Fruit fly (Drosophila melanogaster): ENCODE data around the gene Kots.

Kots gene

dm6 chr3R:13914760-13915417 is 49.1 kb downstream of the Kots start (continued):
- TF ChIP-seq Abd-B (GFP tag; optimal IDR thresholded peaks at IDR 0.05) (peak; percentile 55), Dbx (GFP tag; IDR thresholded peaks at IDR 0.05) (peak; percentile 68; the same call in 2 of the 3 replicates), CG8281 (tag; optimal IDR thresholded peaks at IDR 0.05) (peak; percentile 21), Nf-YB (GFP tag; optimal IDR thresholded peaks at IDR 0.05) (peak; percentile 34), D (optimal IDR thresholded peaks at IDR 0.05) (no peak), D (GFP tag; optimal IDR thresholded peaks at IDR 0.05) (peak; percentile 60), Rfx (GFP tag; IDR thresholded peaks at IDR 0.05) (peak; percentile 92), CG12236 (GFP tag; optimal IDR thresholded peaks at IDR 0.05) (peak; percentile 50), HLH4C (GFP tag; IDR thresholded peaks at IDR 0.05; ENCODE audit: partially characterized antibody) (no peak), CG1792 (GFP tag; optimal IDR thresholded peaks at IDR 0.05) (peak; percentile 65), CG13894 (tag; optimal IDR thresholded peaks at IDR 0.05) (peak; percentile 92), Adf1 (GFP tag; IDR thresholded peaks at IDR 0.05) (no peak), CG17568 (GFP tag; optimal IDR thresholded peaks at IDR 0.05) (peak; percentile 26), Meics (GFP tag; optimal IDR thresholded peaks at IDR 0.05) (peak; percentile 80), CG3407 (GFP tag; optimal IDR thresholded peaks at IDR 0.05) (peak; percentile 41), CG34224 (GFP tag; IDR thresholded peaks at IDR 0.05; ENCODE audit: partially characterized antibody) (no peak), H2.0 (GFP tag; IDR thresholded peaks at IDR 0.05) (peak; percentile 72), CG12744 (GFP tag; optimal IDR thresholded peaks at IDR 0.05) (peak; percentile 55), CG4707 (GFP tag; optimal IDR thresholded peaks at IDR 0.05) (peak; percentile 47), CG17186 (GFP tag; optimal IDR thresholded peaks at IDR 0.05) (no peak), bcd (GFP tag; optimal IDR thresholded peaks at IDR 0.05) (peak; percentile 76), klu (GFP tag; IDR thresholded peaks at IDR 0.05) (peak; percentile 55), jing (GFP tag; optimal IDR thresholded peaks at IDR 0.05) (peak; percentile 38), trh (GFP tag; optimal IDR thresholded peaks at IDR 0.05) (peak; percentile 33), CG8924 (tag; optimal IDR thresholded peaks at IDR 0.05) (peak; percentile 74), da (GFP tag; optimal IDR thresholded peaks at IDR 0.05) (no peak), Lim3 (GFP tag; IDR thresholded peaks at IDR 0.05) (no peak), slbo (GFP tag; IDR thresholded peaks at IDR 0.05) (peak; percentile 75), tup (GFP tag; optimal IDR thresholded peaks at IDR 0.05) (no peak), ato (GFP tag; IDR thresholded peaks at IDR 0.05; ENCODE audit: partially characterized antibody) (no peak), CG15514 (GFP tag; optimal IDR thresholded peaks at IDR 0.05) (peak; percentile 47), CG30403 (GFP tag; optimal IDR thresholded peaks at IDR 0.05) (peak; percentile 80), fru (optimal IDR thresholded peaks at IDR 0.05) (no peak), stc (GFP tag; IDR thresholded peaks at IDR 0.05) (peak; percentile 79), jumu (GFP tag; optimal IDR thresholded peaks at IDR 0.05) (peak; percentile 70), az2 (GFP tag; optimal IDR thresholded peaks at IDR 0.05) (peak; percentile 76), run (tag; optimal IDR thresholded peaks at IDR 0.05) (peak; percentile 29), CG7963 (GFP tag; IDR thresholded peaks at IDR 0.05; ENCODE audit: partially characterized antibody) (no peak), Ravus (GFP tag; IDR thresholded peaks at IDR 0.05) (no peak; the same call in 1 of the 2 replicates), oc (tag; optimal IDR thresholded peaks at IDR 0.05) (peak; percentile 96), Optix (GFP tag; IDR thresholded peaks at IDR 0.05) (peak; percentile 79), hth (optimal IDR thresholded peaks at IDR 0.05) (no peak), CG3995 (GFP tag; optimal IDR thresholded peaks at IDR 0.05) (peak; percentile 15), crc (GFP tag; optimal IDR thresholded peaks at IDR 0.05) (peak; percentile 62), CG8944 (GFP tag; optimal IDR thresholded peaks at IDR 0.05) (peak; percentile 74), CG12104 (GFP tag; optimal IDR thresholded peaks at IDR 0.05) (peak; percentile 64), CG7357 (GFP tag; IDR thresholded peaks at IDR 0.05) (peak; percentile 73), Hey (tag; optimal IDR thresholded peaks at IDR 0.05) (no peak), CG6683 (GFP tag; optimal IDR thresholded peaks at IDR 0.05) (no peak), CG8089 (GFP tag; optimal IDR thresholded peaks at IDR 0.05) (peak; percentile 35), Deaf1 (tag; optimal IDR thresholded peaks at IDR 0.05) (peak; percentile 39)
